Worm (Caenorhabditis elegans): ENCODE measurements around the gene R53.8.

DNA sequence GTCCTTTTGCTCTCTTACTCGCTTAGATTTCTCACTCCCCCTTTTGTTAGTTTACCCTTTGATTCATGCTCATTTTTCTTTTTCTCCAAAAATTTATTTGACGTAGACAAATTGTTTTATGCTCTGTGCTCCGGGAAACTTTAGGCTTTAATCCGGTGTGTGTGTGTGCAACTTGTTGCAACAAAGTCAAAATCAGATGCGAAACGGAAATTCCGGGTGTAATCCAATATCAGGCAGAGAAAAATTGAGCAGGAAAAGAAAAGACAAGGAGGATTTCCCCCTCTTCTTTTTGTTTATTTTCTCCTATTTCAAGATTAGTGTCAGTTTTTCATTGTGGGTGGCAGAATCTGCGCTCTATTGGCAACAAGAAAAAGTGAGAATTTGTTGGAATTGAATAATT, 16.0 kb downstream of the R53.8 start:
- TF ChIP-seq skn-1 (tag; optimal IDR thresholded peaks at IDR 0.05): no peak
- no peak for TF ChIP-seq unc-62 (GFP tag; optimal IDR thresholded peaks at IDR 0.05 in 1 of 2)
- TF ChIP-seq unc-62 (tag; optimal IDR thresholded peaks at IDR 0.05): no peak
- no peak for TF ChIP-seq pqm-1 (tag; optimal IDR thresholded peaks at IDR 0.05)
- TF ChIP-seq lin-39 (tag; optimal IDR thresholded peaks at IDR 0.05): no peak
- TF ChIP-seq aha-1 (tag): no peak
- no peak for TF ChIP-seq tag-97 (GFP tag; IDR thresholded peaks at IDR 0.05)
- TF ChIP-seq ces-1 (GFP tag; optimal IDR thresholded peaks at IDR 0.05): no peak

Data from whole organism, L4 larva.